Worm (Caenorhabditis elegans): ENCODE measurements around the gene F59D12.2.
A peak's percentile ranks its signal among the peaks of the same experiment; 100 is the strongest.

The F59D12.2 gene

DNA sequence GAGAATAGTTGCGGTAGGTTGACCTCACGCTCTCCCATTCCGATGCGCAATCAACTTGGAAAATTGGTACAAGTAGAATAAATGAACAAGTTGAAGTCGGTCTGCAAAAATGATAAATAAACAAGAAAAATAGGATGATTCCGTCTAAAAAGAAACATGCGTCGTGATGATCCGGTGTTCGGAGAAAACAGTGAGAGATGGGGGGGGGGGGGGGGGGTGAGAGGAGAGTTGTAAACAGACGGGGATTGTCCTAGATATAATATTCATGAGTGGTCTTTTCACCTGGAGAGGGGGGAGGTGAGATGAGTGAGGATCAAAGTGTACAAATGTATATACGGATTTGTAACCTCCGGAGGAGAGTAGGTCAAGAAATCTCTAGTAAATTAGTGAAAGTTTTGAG is at the start of gene F59D12.2:
TSS of gene F59D12.2 (minus strand) at position 101 of the 400 bp plus-strand sequence.
- no peak for TF ChIP-seq ztf-29 (GFP tag; IDR thresholded peaks at IDR 0.05)
- no peak for TF ChIP-seq tab-1 (GFP tag; IDR thresholded peaks at IDR 0.05)
- no peak for TF ChIP-seq med-1 (GFP tag; optimal IDR thresholded peaks at IDR 0.05; ENCODE audit: insufficient read depth)
- no peak for TF ChIP-seq ztf-23 (GFP tag; IDR thresholded peaks at IDR 0.05)
- TF ChIP-seq cog-1 (tag; optimal IDR thresholded peaks at IDR 0.05): no peak
- no peak for TF ChIP-seq ref-1 (GFP tag; conservative IDR thresholded peaks at IDR 0.05)
- no peak for TF ChIP-seq klf-2 (GFP tag; conservative IDR thresholded peaks at IDR 0.05)
- TF ChIP-seq T22C8.4 (GFP tag; IDR thresholded peaks at IDR 0.05): no peak

DNA sequence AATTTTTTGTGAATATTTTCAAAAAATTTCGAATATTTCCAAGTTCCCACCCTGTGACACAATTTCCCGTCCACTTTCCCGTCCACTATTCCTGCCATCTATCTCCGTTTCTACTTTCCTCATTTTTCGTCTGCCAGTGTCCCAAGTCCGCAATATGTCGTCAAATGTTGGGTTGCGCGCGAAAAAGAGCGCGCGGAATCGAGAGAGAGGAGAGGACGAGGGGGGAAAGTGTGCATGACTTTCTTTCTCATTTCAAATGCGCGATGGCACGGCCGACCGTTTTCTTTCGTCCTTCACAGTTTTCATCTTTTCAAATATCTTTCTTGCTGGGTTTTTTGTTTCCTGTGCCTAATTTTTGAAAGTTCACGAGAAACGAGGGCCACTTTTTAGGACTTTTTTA is 49.5 kb upstream of the F59D12.2 start:
- TF ChIP-seq klf-2 (GFP tag; conservative IDR thresholded peaks at IDR 0.05) (no peak), med-1 (GFP tag; optimal IDR thresholded peaks at IDR 0.05; ENCODE audit: insufficient read depth) (no peak), tab-1 (GFP tag; IDR thresholded peaks at IDR 0.05) (no peak), ztf-29 (GFP tag; IDR thresholded peaks at IDR 0.05) (no peak), ztf-23 (GFP tag; IDR thresholded peaks at IDR 0.05) (no peak), cog-1 (tag; optimal IDR thresholded peaks at IDR 0.05) (no peak), flt-1 (GFP tag; IDR thresholded peaks at IDR 0.05) (no peak), ref-1 (GFP tag; conservative IDR thresholded peaks at IDR 0.05) (no peak), T22C8.4 (GFP tag; IDR thresholded peaks at IDR 0.05) (no peak)

DNA sequence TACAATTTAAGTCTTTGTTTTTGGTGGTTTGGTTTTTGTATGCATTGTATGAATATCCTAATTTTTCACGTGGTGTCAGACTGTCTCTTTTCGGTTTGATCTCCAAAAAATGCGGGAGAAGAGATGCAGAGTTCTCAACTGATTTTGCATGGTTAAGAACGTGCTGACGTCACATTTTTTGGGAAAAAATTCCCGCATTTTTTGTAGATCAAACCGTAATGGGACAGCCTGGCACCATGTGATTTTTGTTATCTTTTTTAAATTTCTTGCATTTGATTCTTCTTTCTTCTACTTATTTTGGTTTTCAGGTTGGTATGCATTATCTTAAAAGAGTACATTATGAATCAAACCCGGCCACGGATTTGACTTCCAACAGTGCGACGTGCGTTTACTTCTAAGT is 45.8 kb upstream of the F59D12.2 start, which contains the start of gene ZK662.5:
TSS of gene ZK662.5 (plus strand) at position 301 of the 400 bp plus-strand sequence.
- TF ChIP-seq klf-2 (GFP tag; conservative IDR thresholded peaks at IDR 0.05) (no peak), flt-1 (GFP tag; IDR thresholded peaks at IDR 0.05) (no peak), ref-1 (GFP tag; conservative IDR thresholded peaks at IDR 0.05) (no peak), T22C8.4 (GFP tag; IDR thresholded peaks at IDR 0.05) (no peak), ztf-29 (GFP tag; IDR thresholded peaks at IDR 0.05) (no peak), ztf-23 (GFP tag; IDR thresholded peaks at IDR 0.05) (no peak)

DNA sequence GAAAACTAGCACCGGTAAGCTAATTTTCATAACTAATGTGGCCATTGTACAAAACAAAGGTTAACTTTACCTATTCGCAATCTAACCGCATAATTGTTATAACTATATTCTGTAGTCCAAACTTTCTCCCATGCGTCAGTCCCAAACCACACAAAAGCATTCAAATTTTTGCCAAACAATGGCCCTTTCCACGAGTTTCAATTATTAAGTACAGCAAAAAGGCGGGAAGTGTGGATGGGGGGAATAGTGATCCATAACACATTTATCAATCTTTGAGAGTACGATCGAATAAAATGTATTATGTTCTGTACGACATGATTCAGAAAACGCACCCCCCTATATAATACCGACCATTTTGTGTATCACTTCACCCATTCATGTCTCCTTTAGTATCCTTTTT is 42.8 kb upstream of the F59D12.2 start, which contains the start of gene ZK662.6:
TSS of gene ZK662.6 (plus strand) at position 301 of the 400 bp plus-strand sequence.
- TF ChIP-seq tab-1 (GFP tag; IDR thresholded peaks at IDR 0.05) (no peak), ref-1 (GFP tag; conservative IDR thresholded peaks at IDR 0.05) (no peak), klf-2 (GFP tag; conservative IDR thresholded peaks at IDR 0.05) (no peak), flt-1 (GFP tag; IDR thresholded peaks at IDR 0.05) (no peak), cog-1 (tag; optimal IDR thresholded peaks at IDR 0.05) (no peak)

DNA sequence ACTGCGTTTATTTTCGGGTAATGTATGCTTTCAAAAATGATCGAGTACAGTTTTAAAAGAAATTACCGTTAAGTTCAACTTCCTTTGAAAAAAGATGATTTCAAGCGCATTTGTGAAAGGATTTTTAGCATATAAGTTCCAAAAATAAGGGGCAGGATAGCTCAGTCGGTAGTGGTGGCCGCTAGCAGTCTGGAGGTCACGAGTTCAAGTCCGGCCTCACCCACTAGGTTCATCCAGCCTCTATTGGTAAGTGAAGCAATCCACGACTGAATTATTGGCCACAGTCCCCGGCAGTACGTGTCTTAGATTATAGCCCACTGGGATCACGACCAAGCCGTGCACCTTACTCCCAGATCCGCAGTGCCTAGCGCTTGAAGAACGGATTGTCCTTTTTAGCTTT is 41.4 kb upstream of the F59D12.2 start:
- TF ChIP-seq ref-1 (GFP tag; conservative IDR thresholded peaks at IDR 0.05) (no peak), flt-1 (GFP tag; IDR thresholded peaks at IDR 0.05) (no peak), klf-2 (GFP tag; conservative IDR thresholded peaks at IDR 0.05) (no peak), ztf-29 (GFP tag; IDR thresholded peaks at IDR 0.05) (no peak), T22C8.4 (GFP tag; IDR thresholded peaks at IDR 0.05) (no peak), tab-1 (GFP tag; IDR thresholded peaks at IDR 0.05) (no peak), med-1 (GFP tag; optimal IDR thresholded peaks at IDR 0.05; ENCODE audit: insufficient read depth) (no peak), ztf-23 (GFP tag; IDR thresholded peaks at IDR 0.05) (no peak), cog-1 (tag; optimal IDR thresholded peaks at IDR 0.05) (no peak)

DNA sequence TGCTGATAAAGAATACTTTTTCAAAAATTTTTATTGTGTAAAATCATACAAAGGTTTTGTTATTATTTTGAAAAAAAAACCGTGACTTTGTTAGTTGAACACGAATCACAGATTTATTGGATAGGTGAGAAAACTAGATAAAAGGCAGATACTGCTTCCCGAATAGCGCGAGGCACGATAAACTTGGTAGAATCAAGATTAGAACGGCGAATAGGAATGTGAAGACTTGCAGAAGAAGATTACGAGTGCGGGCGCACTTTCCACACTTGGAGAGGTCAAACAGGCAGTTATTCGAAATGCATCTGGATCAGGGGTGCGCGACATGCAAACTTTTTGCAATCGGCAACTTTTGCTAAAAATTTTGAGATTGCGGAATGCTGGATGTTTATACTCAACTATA is 37.7 kb upstream of the F59D12.2 start:
- TF ChIP-seq med-1 (GFP tag; optimal IDR thresholded peaks at IDR 0.05; ENCODE audit: insufficient read depth) (no peak), ztf-23 (GFP tag; IDR thresholded peaks at IDR 0.05) (no peak)

DNA sequence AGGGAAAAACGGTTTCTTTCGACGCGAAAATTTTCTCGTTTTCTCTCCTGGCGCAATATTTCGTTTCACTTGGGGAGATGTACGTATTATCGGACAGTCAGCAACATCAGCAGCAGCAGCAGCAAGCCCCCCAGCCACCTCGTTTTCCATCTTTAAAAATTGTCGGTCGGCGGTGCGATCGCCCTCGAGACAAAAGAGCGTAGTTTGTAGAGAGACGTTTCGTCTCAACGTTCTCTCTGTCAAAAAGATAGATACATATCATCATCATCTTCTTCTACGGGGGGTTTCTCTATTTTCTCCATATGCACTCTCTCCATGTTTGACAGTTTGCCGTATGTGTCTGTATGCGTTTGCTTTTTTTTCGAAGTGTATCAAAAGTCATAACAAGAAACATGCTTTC is 34.1 kb upstream of the F59D12.2 start:
- no peak for TF ChIP-seq flt-1 (GFP tag; IDR thresholded peaks at IDR 0.05)
- TF ChIP-seq med-1 (GFP tag; optimal IDR thresholded peaks at IDR 0.05; ENCODE audit: insufficient read depth): no peak
- no peak for TF ChIP-seq ztf-23 (GFP tag; IDR thresholded peaks at IDR 0.05)
- no peak for TF ChIP-seq T22C8.4 (GFP tag; IDR thresholded peaks at IDR 0.05)
- no peak for TF ChIP-seq ztf-29 (GFP tag; IDR thresholded peaks at IDR 0.05)
- TF ChIP-seq tab-1 (GFP tag; IDR thresholded peaks at IDR 0.05): no peak
- no peak for TF ChIP-seq ref-1 (GFP tag; conservative IDR thresholded peaks at IDR 0.05)
- TF ChIP-seq klf-2 (GFP tag; conservative IDR thresholded peaks at IDR 0.05): no peak
- TF ChIP-seq cog-1 (tag; optimal IDR thresholded peaks at IDR 0.05): no peak

DNA sequence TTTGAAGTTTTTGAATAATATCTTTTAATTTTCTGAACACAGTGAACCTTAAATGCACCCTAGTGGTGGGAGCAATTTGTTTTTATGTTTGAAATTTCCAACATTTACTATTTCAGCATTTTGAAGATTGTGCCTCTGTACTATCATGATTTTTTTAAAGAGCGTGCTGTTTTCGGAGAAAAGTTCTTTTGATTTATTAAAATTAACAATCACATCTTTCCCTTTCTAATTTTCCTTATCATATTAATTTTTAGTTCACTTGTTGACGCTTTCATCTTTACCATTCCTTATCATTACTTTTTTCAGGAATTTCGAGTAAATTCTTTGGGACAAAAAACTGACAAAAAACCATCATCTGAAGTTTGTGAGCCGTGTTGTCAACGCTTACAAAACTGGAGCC is 32.4 kb upstream of the F59D12.2 start, which contains the start of gene nhr-48:
TSS of gene nhr-48 (plus strand) at position 301 of the 400 bp plus-strand sequence.
- TF ChIP-seq tab-1 (GFP tag; IDR thresholded peaks at IDR 0.05) (no peak), ref-1 (GFP tag; conservative IDR thresholded peaks at IDR 0.05) (no peak), ztf-29 (GFP tag; IDR thresholded peaks at IDR 0.05) (no peak), flt-1 (GFP tag; IDR thresholded peaks at IDR 0.05) (no peak), T22C8.4 (GFP tag; IDR thresholded peaks at IDR 0.05) (no peak), cog-1 (tag; optimal IDR thresholded peaks at IDR 0.05) (no peak), med-1 (GFP tag; optimal IDR thresholded peaks at IDR 0.05; ENCODE audit: insufficient read depth) (no peak), ztf-23 (GFP tag; IDR thresholded peaks at IDR 0.05) (no peak), klf-2 (GFP tag; conservative IDR thresholded peaks at IDR 0.05) (no peak)

DNA sequence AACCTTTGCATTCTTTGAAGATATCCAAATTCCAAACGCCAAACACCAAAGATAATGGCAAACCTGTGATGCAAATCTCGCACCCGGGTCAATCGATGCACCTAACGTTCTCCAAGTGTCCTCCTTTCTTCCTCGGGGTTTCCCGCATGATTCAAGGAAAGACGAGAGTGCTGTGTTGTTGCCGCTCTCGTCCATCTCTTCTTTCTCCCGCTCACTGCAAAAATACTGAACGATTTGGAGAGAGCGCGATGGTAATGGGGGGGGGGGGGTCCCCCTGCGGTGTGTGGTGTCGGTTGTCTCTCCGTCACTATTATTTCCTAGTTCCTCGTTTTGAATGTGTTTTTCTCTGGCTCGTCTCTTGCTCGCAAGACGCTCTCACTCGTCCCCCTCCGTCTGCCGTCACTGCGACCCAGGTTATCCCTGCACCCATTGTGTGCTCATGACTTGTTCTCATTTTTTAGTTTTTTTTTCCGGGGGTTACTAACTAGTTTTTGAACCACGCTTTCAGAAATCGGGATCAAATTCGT is 31.9 kb upstream of the F59D12.2 start:
- no peak for TF ChIP-seq ztf-29 (GFP tag; IDR thresholded peaks at IDR 0.05)
- peak; percentile 79 for TF ChIP-seq cog-1 (tag; optimal IDR thresholded peaks at IDR 0.05)
- TF ChIP-seq ztf-23 (GFP tag; IDR thresholded peaks at IDR 0.05): no peak
- peak; percentile 75 for TF ChIP-seq tab-1 (GFP tag; IDR thresholded peaks at IDR 0.05)
- peak; percentile 79; the same call in 1 of the 2 replicates for TF ChIP-seq flt-1 (GFP tag; IDR thresholded peaks at IDR 0.05)
- no peak for TF ChIP-seq klf-2 (GFP tag; conservative IDR thresholded peaks at IDR 0.05)
- no peak for TF ChIP-seq med-1 (GFP tag; optimal IDR thresholded peaks at IDR 0.05; ENCODE audit: insufficient read depth)
- TF ChIP-seq ref-1 (GFP tag; conservative IDR thresholded peaks at IDR 0.05): no peak
- no peak for TF ChIP-seq T22C8.4 (GFP tag; IDR thresholded peaks at IDR 0.05)

DNA sequence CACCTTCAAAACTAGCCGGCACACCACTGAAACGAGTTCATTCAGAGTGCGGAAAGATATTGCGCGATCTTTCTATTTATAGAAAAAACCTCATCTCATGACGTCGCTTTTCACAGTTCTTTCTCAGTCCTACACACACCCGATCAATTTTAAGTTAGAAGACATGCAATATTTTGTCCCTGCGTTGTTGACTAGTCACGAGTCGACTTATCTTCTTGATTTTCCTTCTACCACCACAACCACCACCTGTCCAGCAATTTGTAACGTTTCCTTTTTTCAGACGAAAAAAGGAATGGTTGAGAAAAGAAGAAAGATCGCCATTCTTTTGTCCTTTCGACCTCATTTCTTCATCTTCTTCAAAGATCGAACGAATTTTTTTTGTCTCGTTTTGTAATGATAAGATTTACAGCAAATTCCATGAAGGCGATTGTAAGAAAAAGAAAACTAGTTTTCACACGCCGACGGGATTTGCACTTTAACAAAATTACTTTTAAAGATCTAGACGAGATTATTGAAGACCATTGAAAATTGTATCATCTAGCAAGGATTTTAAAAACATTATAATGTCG is 30.7 kb upstream of the F59D12.2 start:
- TF ChIP-seq ref-1 (GFP tag; conservative IDR thresholded peaks at IDR 0.05) (no peak), ztf-23 (GFP tag; IDR thresholded peaks at IDR 0.05) (no peak), med-1 (GFP tag; optimal IDR thresholded peaks at IDR 0.05; ENCODE audit: insufficient read depth) (no peak), tab-1 (GFP tag; IDR thresholded peaks at IDR 0.05) (no peak), klf-2 (GFP tag; conservative IDR thresholded peaks at IDR 0.05) (no peak), flt-1 (GFP tag; IDR thresholded peaks at IDR 0.05) (no peak), ztf-29 (GFP tag; IDR thresholded peaks at IDR 0.05) (no peak)

All from whole organism, midembryonic.